Worm (Caenorhabditis elegans) whole organism, L1 larva: Measurements from ENCODE around the gene Y57G11C.42.

Source experiments
- dpl-1 ChIP-seq, 3 experiments: fragments of 150-350 bp in 2 of 3; sonication (generic microtip) in 1 of 3; optimal IDR thresholded peaks; 2 replicates each; lab custom pipeline; 2014 to 2017; ENCODE audit warnings: missing biosample characterization in 3 of 3, missing genetic modification characterization in 3 of 3, missing genetic modification reagents in 3 of 3
- lin-35 ChIP-seq, 2 experiments: fragments of 150-350 bp; optimal IDR thresholded peaks; 2 replicates each; lab custom pipeline; 2014; ENCODE audit warnings: missing biosample characterization in 2 of 2, missing genetic modification characterization in 2 of 2, missing genetic modification reagents in 2 of 2
- mep-1 ChIP-seq: fragments of 150-350 bp; optimal IDR thresholded peaks from 2 replicates; lab custom pipeline; 2014; ENCODE audit warnings: missing biosample characterization, missing genetic modification characterization
- unc-130 ChIP-seq: fragments of 150-350 bp; optimal IDR thresholded peaks from 2 replicates; lab custom pipeline; 2017; ENCODE audit warnings: missing biosample characterization, missing genetic modification characterization, inconsistent platforms
- unc-62 ChIP-seq: fragments of 150-350 bp; optimal IDR thresholded peaks from 2 replicates; lab custom pipeline; 2014; ENCODE audit warnings: missing biosample characterization, missing genetic modification reagents, missing genetic modification characterization
- zip-4 ChIP-seq: fragments of 200-800 bp; sonication (Bioruptor generic); optimal IDR thresholded peaks from 2 replicates; lab custom pipeline; 2018; ENCODE audit warnings: mild to moderate bottlenecking, missing genetic modification characterization, moderate library complexity, missing compliant biosample characterization

ce11 chrIV:14728225-14728624, at the start of gene Y57G11C.42:
- TF ChIP-seq unc-62 (GFP tag; lab: Kevin White, UChicago), result no peak
- TF ChIP-seq unc-130 (tag; lab: Kevin White, UChicago), result no peak
- no peak for TF ChIP-seq lin-35 (GFP tag; optimal IDR thresholded peaks at IDR 0.05; lab: Kevin White, UChicago)
- TF ChIP-seq mep-1 (tag; lab: Kevin White, UChicago), result no peak
- TF ChIP-seq zip-4 (GFP tag; lab: Kevin White, UChicago), result no peak
- TF ChIP-seq dpl-1 (GFP tag; optimal IDR thresholded peaks at IDR 0.05; lab: Kevin White, UChicago), result no peak
